Worm (Caenorhabditis elegans): ENCODE data around the gene C31H2.3.

- no peak for TF ChIP-seq hnd-1 (tag; optimal IDR thresholded peaks at IDR 0.05)
- TF ChIP-seq tra-4 (tag; optimal IDR thresholded peaks at IDR 0.05): no peak
Observed at ce11 chrX:5116816-5117459, 37.2 kb downstream of the C31H2.3 start, which contains the start of gene apl-1.

Measured in whole organism, early embryonic.